Fruit fly (Drosophila melanogaster) whole organism, wandering third instar larva: ENCODE results near the gene rdhB.
A peak's percentile ranks its signal among the peaks of the same experiment; 100 is the strongest.

Source experiments
- Abd-B ChIP-seq: fragments of >200 bp; optimal IDR thresholded peaks from 2 replicates; lab custom pipeline; 2017; ENCODE audit warnings: missing biosample characterization, missing genetic modification characterization
- Hr78 ChIP-seq: fragments of >200 bp; optimal IDR thresholded peaks from 2 replicates; lab custom pipeline; 2017; ENCODE audit warnings: missing biosample characterization, missing genetic modification characterization
- dmrt93B ChIP-seq: fragments of 200-800 bp; sonication (Bioruptor generic); optimal IDR thresholded peaks from 2 replicates; lab custom pipeline; 2018; ENCODE audit warnings: missing biosample characterization, mild to moderate bottlenecking, missing genetic modification characterization
- pan ChIP-seq: fragments of >200 bp; optimal IDR thresholded peaks from 2 replicates; lab custom pipeline; 2017
- usp ChIP-seq: fragments of >200 bp; optimal IDR thresholded peaks from 2 replicates; lab custom pipeline; 2017; ENCODE audit warnings: missing biosample characterization, missing genetic modification characterization

dm6 chr3R:22358810-22359209, 7.3 kb downstream of the rdhB start:
- peak; percentile 15 for TF ChIP-seq dmrt93B
- no peak for TF ChIP-seq usp (GFP tag; lab: Kevin White, UChicago)
- TF ChIP-seq Hr78 (GFP tag; lab: Kevin White, UChicago) = no peak
- TF ChIP-seq pan = no peak
- TF ChIP-seq Abd-B (GFP tag; lab: Kevin White, UChicago) = no peak
